Worm (Caenorhabditis elegans): Measurements from ENCODE around the gene cpg-7.

cpg-7 gene

ce11 chrII:14154357-14154756 lies 45.3 kb upstream of the cpg-7 start, which contains the start of gene Y48B6A.1 (continued):
- peak; percentile 78 for TF ChIP-seq madf-10 (tag; optimal IDR thresholded peaks at IDR 0.05)
- TF ChIP-seq Y53F4B.3 (GFP tag; IDR thresholded peaks at IDR 0.05) = no peak
- peak; percentile 7 for TF ChIP-seq F52B5.7 (tag; optimal IDR thresholded peaks at IDR 0.05)
- peak in 2 of 3 experiments; percentile 39 to 90 for TF ChIP-seq lin-35 (GFP tag; optimal IDR thresholded peaks at IDR 0.05)
- no peak for TF ChIP-seq ets-4 (GFP tag; optimal IDR thresholded peaks at IDR 0.05)
- TF ChIP-seq sdz-38 (tag; optimal IDR thresholded peaks at IDR 0.05) = no peak
- peak; percentile 87 for TF ChIP-seq ceh-91 (GFP tag; IDR thresholded peaks at IDR 0.05)
- peak; percentile 89 for TF ChIP-seq athp-1 (tag; optimal IDR thresholded peaks at IDR 0.05)
- TF ChIP-seq rec-8 (tag; optimal IDR thresholded peaks at IDR 0.05) = peak in 1 of 2 experiments; percentile 70
- TF ChIP-seq F37B4.10 (GFP tag; IDR thresholded peaks at IDR 0.05) = no peak
- TF ChIP-seq F23B12.7 (tag; optimal IDR thresholded peaks at IDR 0.05; ENCODE audit: insufficient read depth) = peak; percentile 93
- TF ChIP-seq ekl-4 (GFP tag; IDR thresholded peaks at IDR 0.05) = peak; percentile 89
- TF ChIP-seq F33H1.4 (GFP tag; IDR thresholded peaks at IDR 0.05) = peak; percentile 76
- TF ChIP-seq rcor-1 (GFP tag; IDR thresholded peaks at IDR 0.05) = peak; percentile 87
- no peak for TF ChIP-seq aptf-3 (GFP tag; IDR thresholded peaks at IDR 0.05)
- TF ChIP-seq ztf-18 (tag; optimal IDR thresholded peaks at IDR 0.05) = peak; percentile 82
- no peak for TF ChIP-seq hmg-20 (GFP tag; IDR thresholded peaks at IDR 0.05)
- peak; percentile 62; the same call in 1 of the 2 replicates for TF ChIP-seq B0336.3 (GFP tag; IDR thresholded peaks at IDR 0.05)
- TF ChIP-seq lsl-1 (GFP tag; optimal IDR thresholded peaks at IDR 0.05) = peak; percentile 93
- TF ChIP-seq Y67H2A.10 (GFP tag; conservative IDR thresholded peaks at IDR 0.05) = peak; percentile 76
- TF ChIP-seq snpc-4 (GFP tag; optimal IDR thresholded peaks at IDR 0.05) = peak; percentile 49
- TF ChIP-seq snpc-4 (tag; optimal IDR thresholded peaks at IDR 0.05) = peak; percentile 73 to 90 (median 78)
- TF ChIP-seq fkh-3 (tag; optimal IDR thresholded peaks at IDR 0.05) = no peak
- 0 out of 2 replicates have a peak, but pooled peaks have one; percentile 32 for TF ChIP-seq attf-6 (GFP tag; IDR thresholded peaks at IDR 0.05)
- no peak for TF ChIP-seq rpc-1 (optimal IDR thresholded peaks at IDR 0.05)
- TF ChIP-seq rpc-1 (tag; optimal IDR thresholded peaks at IDR 0.05) = peak; percentile 3
- peak; percentile 30 for TF ChIP-seq chd-7 (tag; optimal IDR thresholded peaks at IDR 0.05)
- peak; percentile 65 for TF ChIP-seq efl-1 (GFP tag; optimal IDR thresholded peaks at IDR 0.05)
- TF ChIP-seq sea-2 (GFP tag; IDR thresholded peaks at IDR 0.05) = no peak
- TF ChIP-seq aptf-2 (GFP tag; conservative IDR thresholded peaks at IDR 0.05) = peak; percentile 88
- peak; percentile 69; the same call in 1 of the 2 replicates for TF ChIP-seq lag-1 (GFP tag; IDR thresholded peaks at IDR 0.05)
- TF ChIP-seq nhr-90 (tag; optimal IDR thresholded peaks at IDR 0.05) = no peak
- TF ChIP-seq lin-54 (GFP tag; optimal IDR thresholded peaks at IDR 0.05) = peak; percentile 87
- peak; percentile 64 for TF ChIP-seq snpc-1.1 (tag; optimal IDR thresholded peaks at IDR 0.05; ENCODE audit: insufficient read depth)
- TF ChIP-seq bed-2 (GFP tag; IDR thresholded peaks at IDR 0.05) = peak; percentile 80; the same call in 1 of the 2 replicates
- no peak for TF ChIP-seq nhr-120 (GFP tag; IDR thresholded peaks at IDR 0.05)
- no peak for TF ChIP-seq F39B2.1 (GFP tag; IDR thresholded peaks at IDR 0.05)
- TF ChIP-seq mes-4 (tag; optimal IDR thresholded peaks at IDR 0.05) = no peak
- TF ChIP-seq egl-18 (GFP tag; IDR thresholded peaks at IDR 0.05) = no peak
- TF ChIP-seq ama-1 (optimal IDR thresholded peaks at IDR 0.05) = no peak
- no peak for TF ChIP-seq ama-1 (GFP tag; optimal IDR thresholded peaks at IDR 0.05)
- peak; percentile 38 for TF ChIP-seq F22D6.2 (tag; optimal IDR thresholded peaks at IDR 0.05)
- no peak for TF ChIP-seq ceh-58 (GFP tag; IDR thresholded peaks at IDR 0.05)
- peak; percentile 80 for TF ChIP-seq ccch-3 (GFP tag; optimal IDR thresholded peaks at IDR 0.05)
- TF ChIP-seq K11D2.4 (GFP tag; IDR thresholded peaks at IDR 0.05) = peak; percentile 86
- TF ChIP-seq snpc-3.4 (tag; optimal IDR thresholded peaks at IDR 0.05) = peak; percentile 79
- TF ChIP-seq Y95B8A.8 (GFP tag; IDR thresholded peaks at IDR 0.05) = peak; percentile 91
- peak; percentile 21 for TF ChIP-seq atf-7 (tag; optimal IDR thresholded peaks at IDR 0.05)
- peak; percentile 82 for TF ChIP-seq snpc-1.3 (tag; optimal IDR thresholded peaks at IDR 0.05; ENCODE audit: insufficient read depth)
- peak; percentile 90 for TF ChIP-seq ztf-25 (GFP tag; IDR thresholded peaks at IDR 0.05)

All from whole organism, young adult.